Fruit fly (Drosophila melanogaster): ENCODE measurements around the gene Hus1-like.

Gene Hus1-like

DNA sequence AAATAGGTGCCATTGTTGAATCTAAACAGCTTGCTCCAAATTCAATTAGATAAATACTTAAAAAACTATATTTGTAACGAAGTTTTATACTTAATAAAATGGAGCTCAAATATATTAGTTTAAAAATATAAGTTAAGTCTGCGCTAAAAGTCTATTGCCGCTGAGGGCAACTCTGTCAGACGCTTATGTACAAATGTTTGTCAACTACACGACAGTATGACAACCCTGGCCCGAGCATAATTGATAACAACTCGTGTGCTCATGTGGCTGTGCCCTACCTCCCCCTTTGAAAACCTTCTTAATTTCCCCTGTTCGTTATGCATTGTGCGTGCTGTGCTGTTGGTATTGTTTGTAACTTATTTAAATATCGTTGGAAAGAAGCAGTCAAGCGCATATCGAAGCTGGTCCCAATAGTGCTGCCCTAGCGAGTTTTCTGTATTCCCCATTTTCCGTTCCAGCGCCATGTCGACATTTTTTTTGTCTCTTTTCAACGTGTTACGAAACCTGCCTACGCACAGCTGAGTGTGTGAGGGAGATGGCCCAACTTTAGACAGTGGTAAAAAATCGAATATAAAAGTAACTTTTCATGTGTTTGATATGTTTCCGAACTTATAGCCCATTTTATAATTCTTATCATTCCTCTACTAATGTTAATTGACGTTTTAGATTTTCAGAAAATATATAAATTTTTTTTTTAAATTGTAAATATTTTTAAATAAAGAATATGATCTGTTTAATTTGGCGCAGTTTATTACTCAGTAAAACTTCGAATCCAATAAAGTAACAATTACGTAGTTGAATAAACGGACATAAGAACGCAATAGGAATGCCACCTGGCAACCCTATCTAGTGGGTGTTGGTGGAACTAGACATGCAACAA, 6.8 kb downstream of the Hus1-like start (continued):
- TF ChIP-seq sc (optimal IDR thresholded peaks at IDR 0.05) (no peak), sc (GFP tag; optimal IDR thresholded peaks at IDR 0.05) (peak; percentile 30), B-H1 (GFP tag; IDR thresholded peaks at IDR 0.05) (peak; percentile 38; the same call in 2 of the 3 replicates), vnd (GFP tag; IDR thresholded peaks at IDR 0.05; ENCODE audit: partially characterized antibody) (no peak), CG12391 (tag; optimal IDR thresholded peaks at IDR 0.05) (peak; percentile 84), shn (GFP tag; optimal IDR thresholded peaks at IDR 0.05) (no peak), CG10462 (GFP tag; optimal IDR thresholded peaks at IDR 0.05) (peak; percentile 39), HLH4C (GFP tag; IDR thresholded peaks at IDR 0.05; ENCODE audit: partially characterized antibody) (no peak), gsb-n (tag; optimal IDR thresholded peaks at IDR 0.05) (peak; percentile 76), CG1792 (GFP tag; optimal IDR thresholded peaks at IDR 0.05) (no peak), CG7928 (GFP tag; optimal IDR thresholded peaks at IDR 0.05) (no peak), gt (GFP tag; IDR thresholded peaks at IDR 0.05) (no peak), ttk (GFP tag; IDR thresholded peaks at IDR 0.05) (peak; percentile 48), CG10431 (GFP tag; optimal IDR thresholded peaks at IDR 0.05) (peak; percentile 43), Gug (GFP tag; IDR thresholded peaks at IDR 0.05) (no peak; the same call in 3 of the 4 replicates), Hmx (GFP tag; optimal IDR thresholded peaks at IDR 0.05) (no peak), Jarid2 (GFP tag; optimal IDR thresholded peaks at IDR 0.05) (peak; percentile 39), chinmo (GFP tag; IDR thresholded peaks at IDR 0.05; ENCODE audit: partially characterized antibody) (peak; percentile 83; the same call in 1 of the 4 replicates), Med (GFP tag) (peak; percentile 62), D19B (GFP tag; optimal IDR thresholded peaks at IDR 0.05) (peak; percentile 15), pita (GFP tag; optimal IDR thresholded peaks at IDR 0.05) (no peak), Oli (tag; optimal IDR thresholded peaks at IDR 0.05) (peak; percentile 70), repo (GFP tag; optimal IDR thresholded peaks at IDR 0.05) (no peak), Nf-YB (GFP tag; optimal IDR thresholded peaks at IDR 0.05) (peak; percentile 56), lov (optimal IDR thresholded peaks at IDR 0.05) (no peak), lov (GFP tag; IDR thresholded peaks at IDR 0.05) (no peak), pho (GFP tag; optimal IDR thresholded peaks at IDR 0.05) (no peak), CG17361 (GFP tag; IDR thresholded peaks at IDR 0.05) (peak; percentile 82), CG10565 (GFP tag; optimal IDR thresholded peaks at IDR 0.05) (no peak), croc (GFP tag; conservative IDR thresholded peaks at IDR 0.05) (no peak), dmrt99B (tag; optimal IDR thresholded peaks at IDR 0.05) (peak; percentile 80), pan (optimal IDR thresholded peaks at IDR 0.05) (no peak), pan (GFP tag; optimal IDR thresholded peaks at IDR 0.05 in 1 of 2, IDR thresholded peaks at IDR 0.05 in 1 of 2) (peak in 1 of 2 experiments; percentile 55), CG12219 (GFP tag; optimal IDR thresholded peaks at IDR 0.05) (no peak), ase (GFP tag; IDR thresholded peaks at IDR 0.05) (0 out of 3 replicates have a peak, but pooled peaks have one; percentile 32), CG30431 (GFP tag; optimal IDR thresholded peaks at IDR 0.05) (peak; percentile 28), CG14710 (tag; optimal IDR thresholded peaks at IDR 0.05) (peak; percentile 71), CG8281 (tag; optimal IDR thresholded peaks at IDR 0.05) (peak; percentile 11), CG2202 (tag; optimal IDR thresholded peaks at IDR 0.05) (peak; percentile 11), gce (GFP tag; IDR thresholded peaks at IDR 0.05) (0 out of 3 replicates have a peak, but pooled peaks have one; percentile 32), unpg (GFP tag; optimal IDR thresholded peaks at IDR 0.05) (peak; percentile 82), CG13296 (GFP tag; optimal IDR thresholded peaks at IDR 0.05) (peak; percentile 63), D (optimal IDR thresholded peaks at IDR 0.05) (no peak), D (GFP tag; optimal IDR thresholded peaks at IDR 0.05) (peak; percentile 55), CG2199 (GFP tag; IDR thresholded peaks at IDR 0.05) (peak; percentile 91), bbx (GFP tag; IDR thresholded peaks at IDR 0.05; ENCODE audit: partially characterized antibody) (0 out of 2 replicates have a peak, but pooled peaks have one; percentile 33), Hey (tag; optimal IDR thresholded peaks at IDR 0.05) (no peak), Kr (GFP tag; optimal IDR thresholded peaks at IDR 0.05) (no peak), CG6689 (GFP tag; IDR thresholded peaks at IDR 0.05) (peak; percentile 72)
